Fruit fly (Drosophila melanogaster) whole organism, embryonic: Measurements from ENCODE around the gene cmet.

Experiments
- Abd-B ChIP-seq: fragments of 200-800 bp; sonication (Bioruptor generic); optimal IDR thresholded peaks from 2 replicates; lab custom pipeline; 2018; ENCODE audit warnings: missing biosample characterization, mild to moderate bottlenecking, missing genetic modification characterization, moderate library complexity
- Atf3 ChIP-seq: fragments of 200-800 bp; sonication (Bioruptor generic); optimal IDR thresholded peaks from 3 replicates; lab custom pipeline; 2016; ENCODE audit warnings: missing biosample characterization, missing genetic modification characterization
- Atf6 ChIP-seq: fragments of 200-800 bp; sonication (Bioruptor generic); IDR thresholded peaks from 2 replicates; pipeline ENCODE4 v1.3.6; 2022; ENCODE audit warnings: missing biosample characterization, missing genetic modification characterization
- CG10147 ChIP-seq: fragments of 200-800 bp; sonication (Bioruptor generic); optimal IDR thresholded peaks from 2 replicates; lab custom pipeline; 2019; ENCODE audit warnings: missing biosample characterization, mild to moderate bottlenecking, missing genetic modification characterization, moderate library complexity
- CG12219 ChIP-seq: fragments of 200-800 bp; sonication (Bioruptor generic); optimal IDR thresholded peaks from 3 replicates; lab custom pipeline; 2018; ENCODE audit warnings: missing biosample characterization, mild to moderate bottlenecking, missing genetic modification characterization
- CG12942 ChIP-seq: fragments of 200-800 bp; sonication (Bioruptor generic); optimal IDR thresholded peaks from 3 replicates; lab custom pipeline; 2016; ENCODE audit warnings: missing biosample characterization, missing genetic modification characterization
- CG15011 ChIP-seq: fragments of 200-800 bp; sonication (Bioruptor generic); optimal IDR thresholded peaks from 3 replicates; lab custom pipeline; 2018; ENCODE audit warnings: missing biosample characterization, mild to moderate bottlenecking, missing genetic modification characterization
- CG15073 ChIP-seq: fragments of 200-800 bp; sonication (Bioruptor generic); optimal IDR thresholded peaks from 2 replicates; lab custom pipeline; 2016; ENCODE audit warnings: missing biosample characterization, missing genetic modification characterization
- CG17328 ChIP-seq: fragments of 200-800 bp; sonication (Bioruptor generic); IDR thresholded peaks from 2 replicates; pipeline ENCODE4 v1.3.6; 2022; ENCODE audit warnings: missing biosample characterization, missing genetic modification characterization
- CG17361 ChIP-seq: fragments of 200-800 bp; sonication (Bioruptor generic); IDR thresholded peaks from 3 replicates; pipeline ENCODE4 v1.3.6; 2022; ENCODE audit warnings: missing biosample characterization, missing genetic modification characterization
- CG17568 ChIP-seq: fragments of 200-800 bp; sonication (Bioruptor generic); optimal IDR thresholded peaks from 2 replicates; lab custom pipeline; 2018; ENCODE audit warnings: missing biosample characterization, mild to moderate bottlenecking, missing genetic modification characterization, moderate library complexity
- CG17612 ChIP-seq: fragments of 200-800 bp; sonication (Bioruptor generic); IDR thresholded peaks from 2 replicates; pipeline ENCODE4 v1.3.6; 2022; ENCODE audit warnings: missing biosample characterization, missing genetic modification characterization
- CG17912 ChIP-seq: fragments of 200-800 bp; sonication (Bioruptor generic); optimal IDR thresholded peaks from 2 replicates; lab custom pipeline; 2018; ENCODE audit warnings: missing biosample characterization, mild to moderate bottlenecking, missing genetic modification characterization
- CG2199 ChIP-seq: fragments of 200-800 bp; sonication (Bioruptor generic); IDR thresholded peaks from 3 replicates; pipeline ENCODE4 v1.3.6; 2022; ENCODE audit warnings: missing biosample characterization, missing genetic modification characterization
- CG31224 ChIP-seq: fragments of 200-800 bp; sonication (Bioruptor generic); IDR thresholded peaks from 2 replicates; pipeline ENCODE4 v1.3.6; 2022; ENCODE audit warnings: missing biosample characterization, missing genetic modification characterization
- CG33213 ChIP-seq: fragments of 200-800 bp; sonication (Bioruptor generic); optimal IDR thresholded peaks from 3 replicates; lab custom pipeline; 2016; ENCODE audit warnings: missing biosample characterization, missing genetic modification characterization
- CG4424 ChIP-seq: fragments of 200-800 bp; sonication (Bioruptor generic); optimal IDR thresholded peaks from 3 replicates; lab custom pipeline; 2016; ENCODE audit warnings: missing biosample characterization, missing genetic modification characterization
- CG4707 ChIP-seq: fragments of 200-800 bp; sonication (Bioruptor generic); optimal IDR thresholded peaks from 2 replicates; lab custom pipeline; 2018; ENCODE audit warnings: missing biosample characterization, mild to moderate bottlenecking, missing genetic modification characterization, moderate library complexity
- CG6689 ChIP-seq: fragments of 200-800 bp; sonication (Bioruptor generic); IDR thresholded peaks from 2 replicates; pipeline ENCODE4 v1.3.6; 2022; ENCODE audit warnings: missing biosample characterization, missing genetic modification characterization
- CG6791 ChIP-seq: fragments of 200-800 bp; sonication (Bioruptor generic); IDR thresholded peaks from 3 replicates; pipeline ENCODE4 v1.3.6; 2022; ENCODE audit warnings: missing biosample characterization, missing genetic modification characterization; ENCODE audit not compliant: partially characterized antibody
- CG7372 ChIP-seq: fragments of 200-800 bp; sonication (Bioruptor generic); IDR thresholded peaks from 2 replicates; pipeline ENCODE4 v1.3.6; 2022; ENCODE audit warnings: missing biosample characterization, missing genetic modification characterization
- CG7963 ChIP-seq: fragments of 200-800 bp; sonication (Bioruptor generic); IDR thresholded peaks from 3 replicates; pipeline ENCODE4 v1.3.6; 2022; ENCODE audit warnings: missing biosample characterization, missing genetic modification characterization; ENCODE audit not compliant: partially characterized antibody
- CG9727 ChIP-seq: fragments of 200-800 bp; sonication (Bioruptor generic); optimal IDR thresholded peaks from 3 replicates; lab custom pipeline; 2017; ENCODE audit warnings: missing biosample characterization, mild to moderate bottlenecking, missing genetic modification characterization
- Deaf1 ChIP-seq: fragments of 200-800 bp; optimal IDR thresholded peaks from 3 replicates; lab custom pipeline; 2019; ENCODE audit warnings: missing biosample characterization, mild to moderate bottlenecking, missing genetic modification characterization, moderate library complexity
- Eip74EF ChIP-seq, 2 experiments: fragments of 200-800 bp in 1 of 2; fragments of >200 bp in 1 of 2; sonication (Bioruptor generic) in 1 of 2; optimal IDR thresholded peaks; 2 replicates each; lab custom pipeline; 2017 to 2019; ENCODE audit warnings: missing biosample characterization in 2 of 2, missing genetic modification characterization in 2 of 2, mild to moderate bottlenecking in 1 of 2, moderate library complexity in 1 of 2
- Elba2 ChIP-seq: fragments of 200-800 bp; sonication (Bioruptor generic); optimal IDR thresholded peaks from 3 replicates; lab custom pipeline; 2016; ENCODE audit warnings: missing biosample characterization, missing genetic modification characterization
- Fer1 ChIP-seq: fragments of 200-800 bp; sonication (Bioruptor generic); optimal IDR thresholded peaks from 2 replicates; lab custom pipeline; 2017; ENCODE audit warnings: missing biosample characterization, mild to moderate bottlenecking, missing genetic modification characterization
- Hand ChIP-seq: fragments of 200-800 bp; sonication (Bioruptor generic); optimal IDR thresholded peaks from 2 replicates; lab custom pipeline; 2017; ENCODE audit warnings: mild to moderate bottlenecking, missing biosample characterization, missing genetic modification reagents, missing genetic modification characterization
- Lim3 ChIP-seq: fragments of 200-800 bp; sonication (Bioruptor generic); IDR thresholded peaks from 2 replicates; pipeline ENCODE4 v1.3.6; 2022; ENCODE audit warnings: missing biosample characterization, missing genetic modification characterization
- Pdp1 ChIP-seq, 2 experiments: fragments of 200-800 bp; sonication (Bioruptor generic); optimal IDR thresholded peaks; 3 replicates each; lab custom pipeline; 2016; ENCODE audit warnings: missing biosample characterization in 2 of 2, missing genetic modification characterization in 2 of 2, mild to moderate bottlenecking in 1 of 2, moderate library complexity in 1 of 2
- ac ChIP-seq: fragments of 200-800 bp; sonication (Bioruptor generic); optimal IDR thresholded peaks from 3 replicates; lab custom pipeline; 2017; ENCODE audit warnings: missing biosample characterization, mild to moderate bottlenecking, missing genetic modification characterization
- bcd ChIP-seq: fragments of 200-800 bp; sonication (Bioruptor generic); optimal IDR thresholded peaks from 2 replicates; lab custom pipeline; 2017; ENCODE audit warnings: missing biosample characterization, mild to moderate bottlenecking, missing genetic modification characterization
- bowl ChIP-seq: fragments of 200-800 bp; sonication (Bioruptor generic); IDR thresholded peaks from 2 replicates; pipeline ENCODE4 v1.3.6; 2022; ENCODE audit warnings: missing biosample characterization, missing genetic modification characterization
- bsh ChIP-seq, 2 experiments: fragments of 200-800 bp; sonication (Bioruptor generic); optimal IDR thresholded peaks; 2 replicates each; lab custom pipeline; 2017 to 2018; ENCODE audit warnings: mild to moderate bottlenecking in 2 of 2, missing biosample characterization in 2 of 2, missing genetic modification characterization in 2 of 2, moderate library complexity in 1 of 2
- chm ChIP-seq: fragments of 200-800 bp; sonication (Bioruptor generic); IDR thresholded peaks from 2 replicates; pipeline ENCODE4 v1.3.6; 2022; ENCODE audit warnings: missing biosample characterization, missing genetic modification characterization
- crc ChIP-seq: fragments of 200-800 bp; sonication (Bioruptor generic); optimal IDR thresholded peaks from 2 replicates; lab custom pipeline; 2016; ENCODE audit warnings: missing biosample characterization, missing genetic modification characterization
- ems ChIP-seq: fragments of 200-800 bp; sonication (Bioruptor generic); optimal IDR thresholded peaks from 3 replicates; lab custom pipeline; 2016; ENCODE audit warnings: missing biosample characterization, missing genetic modification characterization
- ewg ChIP-seq: fragments of 200-800 bp; sonication (Bioruptor generic); optimal IDR thresholded peaks from 3 replicates; lab custom pipeline; 2017; ENCODE audit warnings: mild to moderate bottlenecking, missing biosample characterization, missing genetic modification reagents, missing genetic modification characterization
- fd3F ChIP-seq: fragments of 200-800 bp; sonication (Bioruptor generic); optimal IDR thresholded peaks from 2 replicates; lab custom pipeline; 2018; ENCODE audit warnings: missing biosample characterization, mild to moderate bottlenecking, missing genetic modification characterization, moderate library complexity
- fu2 ChIP-seq: fragments of 200-800 bp; sonication (Bioruptor generic); optimal IDR thresholded peaks from 2 replicates; lab custom pipeline; 2016; ENCODE audit warnings: missing biosample characterization, missing genetic modification characterization
- kah ChIP-seq: fragments of 200-800 bp; sonication (Bioruptor generic); optimal IDR thresholded peaks from 2 replicates; lab custom pipeline; 2018; ENCODE audit warnings: missing biosample characterization, mild to moderate bottlenecking, missing genetic modification characterization
- lbe ChIP-seq: fragments of 200-800 bp; sonication (Bioruptor generic); optimal IDR thresholded peaks from 2 replicates; lab custom pipeline; 2016; ENCODE audit warnings: missing biosample characterization, mild to moderate bottlenecking, missing genetic modification characterization
- luna ChIP-seq: fragments of 200-800 bp; sonication (Bioruptor generic); optimal IDR thresholded peaks from 2 replicates; lab custom pipeline; 2016; ENCODE audit warnings: missing biosample characterization, missing genetic modification characterization
- pfk ChIP-seq: fragments of 200-800 bp; sonication (Bioruptor generic); optimal IDR thresholded peaks from 2 replicates; lab custom pipeline; 2018; ENCODE audit warnings: missing biosample characterization, mild to moderate bottlenecking, missing genetic modification characterization, moderate library complexity
- salm ChIP-seq: fragments of 200-800 bp; sonication (Bioruptor generic); optimal IDR thresholded peaks from 2 replicates; lab custom pipeline; 2018; ENCODE audit warnings: missing biosample characterization, mild to moderate bottlenecking, missing genetic modification characterization
- so ChIP-seq: fragments of 200-800 bp; sonication (Bioruptor generic); IDR thresholded peaks from 3 replicates; pipeline ENCODE4 v1.3.6; 2022; ENCODE audit warnings: missing biosample characterization, missing genetic modification characterization
- sob ChIP-seq: fragments of 200-800 bp; sonication (Bioruptor generic); IDR thresholded peaks from 2 replicates; pipeline ENCODE4 v1.3.6; 2022; ENCODE audit warnings: missing biosample characterization, missing genetic modification characterization
- tgo ChIP-seq: fragments of 200-800 bp; sonication (Bioruptor generic); IDR thresholded peaks from 3 replicates; pipeline ENCODE4 v1.3.6; 2022; ENCODE audit warnings: missing biosample characterization, missing genetic modification characterization
- zen ChIP-seq: fragments of 200-800 bp; sonication (Bioruptor generic); optimal IDR thresholded peaks from 3 replicates; lab custom pipeline; 2018; ENCODE audit warnings: missing biosample characterization, mild to moderate bottlenecking, missing genetic modification characterization, moderate library complexity

Gene cmet

DNA sequence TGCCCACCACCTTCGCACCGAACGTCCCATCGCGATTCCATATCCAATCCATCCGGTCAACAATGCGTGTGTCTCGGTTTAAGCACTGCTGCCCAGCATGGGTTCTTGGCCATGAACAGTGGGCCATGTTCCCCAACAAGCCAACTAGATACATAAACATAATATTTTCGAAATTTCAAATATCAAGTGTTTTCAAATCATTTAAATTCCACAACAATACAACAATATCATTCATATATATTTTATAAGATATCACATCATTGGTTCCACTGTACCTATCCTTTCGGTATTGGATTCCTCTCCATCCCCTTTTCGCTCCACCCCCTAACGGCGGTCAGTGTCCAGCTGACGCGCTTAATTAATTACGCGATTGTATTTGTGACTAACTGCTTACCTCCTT is 46.7 kb downstream of the cmet start (continued):
- TF ChIP-seq Elba2 (GFP tag; lab: Kevin White, UChicago) (no peak), CG31224 (0 out of 2 replicates have a peak, but pooled peaks have one; percentile 27), Lim3 (GFP tag; lab: Robert Waterston, UW) (no peak), CG12942 (GFP tag; lab: Kevin White, UChicago) (no peak), CG4707 (peak; percentile 2), zen (tag; lab: Kevin White, UChicago) (peak; percentile 17), CG17328 (peak; percentile 47; the same call in 1 of the 2 replicates)
- TF ChIP-seq, all 482 proteins: peak for 74

- TF ChIP-seq Eip74EF (GFP tag; optimal IDR thresholded peaks at IDR 0.05; lab: Kevin White, UChicago) (peak in 1 of 2 experiments; percentile 34), CG17912 (GFP tag; lab: Kevin White, UChicago) (no peak), CG33213 (no peak), salm (tag; lab: Kevin White, UChicago) (peak; percentile 11), CG6791 (GFP tag; lab: Robert Waterston, UW) (no peak), CG17361 (no peak), Abd-B (GFP tag; lab: Kevin White, UChicago) (no peak), Deaf1 (peak; percentile 97), CG7963 (GFP tag; lab: Robert Waterston, UW) (no peak), CG15073 (GFP tag; lab: Kevin White, UChicago) (no peak), bsh (GFP tag; optimal IDR thresholded peaks at IDR 0.05; lab: Kevin White, UChicago) (peak in 1 of 2 experiments; percentile 7), CG10147 (GFP tag; lab: Kevin White, UChicago) (no peak), crc (no peak), Fer1 (peak; percentile 8), CG9727 (GFP tag; lab: Kevin White, UChicago) (no peak), CG17612 (GFP tag; lab: Robert Waterston, UW) (no peak), Hand (no peak), Pdp1 (GFP tag; optimal IDR thresholded peaks at IDR 0.05; lab: Kevin White, UChicago) (no peak), CG4424 (GFP tag; lab: Kevin White, UChicago) (no peak), so (0 out of 3 replicates have a peak, but pooled peaks have one; percentile 22), CG31224 (0 out of 2 replicates have a peak, but pooled peaks have one; percentile 11), bowl (no peak), bcd (GFP tag; lab: Kevin White, UChicago) (no peak), sob (GFP tag; lab: Robert Waterston, UW) (no peak), chm (GFP tag; lab: Robert Waterston, UW) (no peak; the same call in 1 of the 2 replicates), Atf3 (no peak), tgo (no peak), CG6689 (no peak), fu2 (GFP tag; lab: Kevin White, UChicago) (no peak), CG2199 (GFP tag; lab: Robert Waterston, UW) (no peak), fd3F (GFP tag; lab: Kevin White, UChicago) (no peak), pfk (GFP tag; lab: Kevin White, UChicago) (no peak), CG12219 (GFP tag; lab: Kevin White, UChicago) (peak; percentile 27), Atf6 (GFP tag; lab: Robert Waterston, UW) (no peak), kah (GFP tag; lab: Kevin White, UChicago) (peak; percentile 9), CG17568 (GFP tag; lab: Kevin White, UChicago) (peak; percentile 47), luna (no peak), CG12942 (GFP tag; lab: Kevin White, UChicago) (no peak), ac (GFP tag; lab: Kevin White, UChicago) (no peak), ewg (no peak), CG15011 (GFP tag; lab: Kevin White, UChicago) (no peak), lbe (GFP tag; lab: Kevin White, UChicago) (no peak), ems (no peak), CG7372 (GFP tag; lab: Robert Waterston, UW) (no peak)
These were observed 47.5 kb downstream of the cmet start for dm6 chr2L:11221296-11221698.
